Fruit fly (Drosophila melanogaster) whole organism, wandering third instar larva: ENCODE measurements around the gene Bet3.
A peak's percentile ranks its signal among the peaks of the same experiment; 100 is the strongest.

Experiments used
- Abd-B ChIP-seq: fragments of >200 bp; optimal IDR thresholded peaks from 2 replicates; lab custom pipeline; 2017; ENCODE audit warnings: missing biosample characterization, missing genetic modification characterization
- CrebA ChIP-seq: fragments of 200-800 bp; sonication (Bioruptor generic); optimal IDR thresholded peaks from 2 replicates; lab custom pipeline; 2016; ENCODE audit warnings: missing biosample characterization, mild to moderate bottlenecking, missing genetic modification characterization, borderline replicate concordance
- Dif ChIP-seq: fragments of 200-275, 200-300 bp; sonication (Bioruptor generic); optimal IDR thresholded peaks from 2 replicates; lab custom pipeline; 2018; ENCODE audit warnings: missing biosample characterization, missing genetic modification characterization; ENCODE audit not compliant: partially characterized antibody
- GATAd ChIP-seq: sonication (Bioruptor generic); optimal IDR thresholded peaks from 2 replicates; lab custom pipeline; 2016; ENCODE audit warnings: missing biosample characterization, missing genetic modification characterization
- HLH106 ChIP-seq: fragments of 200-800 bp; optimal IDR thresholded peaks from 3 replicates; lab custom pipeline; 2019; ENCODE audit warnings: missing biosample characterization, mild to moderate bottlenecking, missing genetic modification characterization, moderate library complexity
- Hnf4 ChIP-seq: fragments of 200-800 bp; sonication (Bioruptor generic); optimal IDR thresholded peaks from 2 replicates; lab custom pipeline; 2016; ENCODE audit warnings: missing biosample characterization, mild to moderate bottlenecking, missing genetic modification characterization
- Hr78 ChIP-seq: fragments of >200 bp; optimal IDR thresholded peaks from 2 replicates; lab custom pipeline; 2017; ENCODE audit warnings: missing biosample characterization, missing genetic modification characterization
- Hr83 ChIP-seq: fragments of 200-300 bp; sonication (Bioruptor generic); optimal IDR thresholded peaks from 2 replicates; lab custom pipeline; 2016; ENCODE audit warnings: missing biosample characterization, mild to moderate bottlenecking, missing genetic modification characterization, moderate library complexity; ENCODE audit not compliant: poor library complexity, severe bottlenecking
- Jra ChIP-seq: sonication (Bioruptor generic); optimal IDR thresholded peaks from 2 replicates; lab custom pipeline; 2016; ENCODE audit warnings: missing biosample characterization, missing genetic modification characterization
- Mio ChIP-seq: sonication (Bioruptor generic); optimal IDR thresholded peaks from 2 replicates; lab custom pipeline; 2016; ENCODE audit warnings: missing biosample characterization, missing genetic modification characterization
- Myc ChIP-seq: fragments of >200 bp; optimal IDR thresholded peaks from 2 replicates; lab custom pipeline; 2017
- OdsH ChIP-seq: fragments of 200-800 bp; sonication (Bioruptor generic); optimal IDR thresholded peaks from 2 replicates; lab custom pipeline; 2016; ENCODE audit warnings: missing biosample characterization, mild to moderate bottlenecking, missing genetic modification characterization
- Rel ChIP-seq, 2 experiments: fragments of 200-800 bp; sonication (Bioruptor generic) in 1 of 2; optimal IDR thresholded peaks; 2 replicates in 1 of 2; 3 replicates in 1 of 2; lab custom pipeline; 2016 to 2019; ENCODE audit warnings: mild to moderate bottlenecking in 2 of 2, missing biosample characterization in 2 of 2, missing genetic modification characterization in 2 of 2, moderate library complexity in 1 of 2
- Sp1 ChIP-seq: fragments of 200-800 bp; sonication (Bioruptor generic); optimal IDR thresholded peaks from 3 replicates; lab custom pipeline; 2019; ENCODE audit warnings: missing biosample characterization, mild to moderate bottlenecking, missing genetic modification characterization, moderate library complexity
- Vsx2 ChIP-seq: fragments of 200-300, 225-300 bp; sonication (Bioruptor generic); optimal IDR thresholded peaks from 2 replicates; lab custom pipeline; 2018; ENCODE audit warnings: missing biosample characterization, missing genetic modification characterization; ENCODE audit not compliant: partially characterized antibody
- br ChIP-seq: fragments of 200-800 bp; sonication (Bioruptor generic); optimal IDR thresholded peaks from 2 replicates; lab custom pipeline; 2016; ENCODE audit warnings: missing biosample characterization, missing genetic modification characterization
- brk ChIP-seq: fragments of 200-800 bp; sonication (Bioruptor generic); optimal IDR thresholded peaks from 2 replicates; lab custom pipeline; 2016; ENCODE audit warnings: missing biosample characterization, mild to moderate bottlenecking, missing genetic modification characterization
- dl ChIP-seq, 2 experiments: fragments of 175-275, 200-275 bp in 1 of 2; fragments of 200-275 bp in 1 of 2; sonication (Bioruptor generic); optimal IDR thresholded peaks; lab custom pipeline; 2018; ENCODE audit warnings: mild to moderate bottlenecking in 2 of 2, missing biosample characterization in 2 of 2, missing genetic modification characterization in 2 of 2, moderate library complexity in 2 of 2; ENCODE audit not compliant: partially characterized antibody in 2 of 2, insufficient read depth in 1 of 2
- dsf ChIP-seq: sonication (Bioruptor generic); optimal IDR thresholded peaks from 2 replicates; lab custom pipeline; 2016; ENCODE audit warnings: missing biosample characterization, missing genetic modification characterization, borderline replicate concordance
- ey ChIP-seq: fragments of 200-800 bp; sonication (Bioruptor generic); optimal IDR thresholded peaks from 2 replicates; lab custom pipeline; 2016; ENCODE audit warnings: missing biosample characterization, missing genetic modification characterization
- foxo ChIP-seq, 2 experiments: fragments of 200-800 bp; sonication (Bioruptor generic); optimal IDR thresholded peaks; 2 replicates in 1 of 2; 3 replicates in 1 of 2; lab custom pipeline; 2016 to 2017; ENCODE audit warnings: missing biosample characterization in 2 of 2, missing genetic modification characterization in 2 of 2
- h ChIP-seq: fragments of 200-800 bp; sonication (Bioruptor generic); optimal IDR thresholded peaks from 3 replicates; lab custom pipeline; 2016; ENCODE audit warnings: missing biosample characterization, mild to moderate bottlenecking, missing genetic modification characterization
- jim ChIP-seq: fragments of 175-275, 200-325 bp; sonication (Bioruptor generic); optimal IDR thresholded peaks from 2 replicates; lab custom pipeline; 2016; ENCODE audit warnings: missing biosample characterization, mild to moderate bottlenecking, missing genetic modification characterization
- pan ChIP-seq: fragments of >200 bp; optimal IDR thresholded peaks from 2 replicates; lab custom pipeline; 2017
- psq ChIP-seq: fragments of 200-800 bp; sonication (Bioruptor generic); optimal IDR thresholded peaks from 3 replicates; lab custom pipeline; 2017; ENCODE audit warnings: missing biosample characterization, mild to moderate bottlenecking, missing genetic modification characterization, moderate library complexity
- rgr ChIP-seq: fragments of 200-800 bp; sonication (Bioruptor generic); optimal IDR thresholded peaks from 3 replicates; lab custom pipeline; 2016; ENCODE audit warnings: missing biosample characterization, mild to moderate bottlenecking, missing genetic modification characterization
- sage ChIP-seq: fragments of 200-800 bp; sonication (Bioruptor generic); optimal IDR thresholded peaks from 2 replicates; lab custom pipeline; 2016; ENCODE audit warnings: missing biosample characterization, mild to moderate bottlenecking, missing genetic modification characterization
- tai ChIP-seq: sonication (Bioruptor generic); optimal IDR thresholded peaks from 2 replicates; lab custom pipeline; 2016; ENCODE audit warnings: missing biosample characterization, missing genetic modification characterization
- usp ChIP-seq: fragments of >200 bp; optimal IDR thresholded peaks from 2 replicates; lab custom pipeline; 2017; ENCODE audit warnings: missing biosample characterization, missing genetic modification characterization
- woc ChIP-seq: sonication (Bioruptor generic); optimal IDR thresholded peaks from 2 replicates; lab custom pipeline; 2016; ENCODE audit warnings: missing biosample characterization, mild to moderate bottlenecking, missing genetic modification characterization

Gene Bet3

dm6 chr3L:9441907-9442479, at the start of gene Bet3, which contains the start of gene Nf-YA:
TSS of gene Bet3 (minus strand) at chr3L:9442267.
TSS of gene Nf-YA (minus strand) at chr3L:9442267.
- TF ChIP-seq GATAd (GFP tag; lab: Kevin White, UChicago) (no peak), Dif (GFP tag; lab: Kevin White, UChicago) (no peak), Vsx2 (GFP tag; lab: Kevin White, UChicago) (no peak), dsf (GFP tag; lab: Kevin White, UChicago) (peak; percentile 3), Hr83 (GFP tag; lab: Kevin White, UChicago) (peak; percentile 80), HLH106 (peak; percentile 39), woc (GFP tag; lab: Kevin White, UChicago) (peak; percentile 41), foxo (GFP tag; optimal IDR thresholded peaks at IDR 0.05; lab: Kevin White, UChicago) (peak in 1 of 2 experiments; percentile 56), Sp1 (peak; percentile 36), Jra (GFP tag; lab: Kevin White, UChicago) (peak; percentile 64), rgr (GFP tag; lab: Kevin White, UChicago) (peak; percentile 58), h (peak; percentile 9), sage (no peak), Rel (GFP tag; optimal IDR thresholded peaks at IDR 0.05; lab: Kevin White, UChicago) (no peak), Rel (tag; optimal IDR thresholded peaks at IDR 0.05; lab: Kevin White, UChicago) (peak; percentile 52), Myc (lab: Kevin White, UChicago) (no peak), CrebA (GFP tag; lab: Kevin White, UChicago) (no peak), jim (GFP tag; lab: Kevin White, UChicago) (no peak), Hnf4 (GFP tag; lab: Kevin White, UChicago) (peak; percentile 34)

DNA sequence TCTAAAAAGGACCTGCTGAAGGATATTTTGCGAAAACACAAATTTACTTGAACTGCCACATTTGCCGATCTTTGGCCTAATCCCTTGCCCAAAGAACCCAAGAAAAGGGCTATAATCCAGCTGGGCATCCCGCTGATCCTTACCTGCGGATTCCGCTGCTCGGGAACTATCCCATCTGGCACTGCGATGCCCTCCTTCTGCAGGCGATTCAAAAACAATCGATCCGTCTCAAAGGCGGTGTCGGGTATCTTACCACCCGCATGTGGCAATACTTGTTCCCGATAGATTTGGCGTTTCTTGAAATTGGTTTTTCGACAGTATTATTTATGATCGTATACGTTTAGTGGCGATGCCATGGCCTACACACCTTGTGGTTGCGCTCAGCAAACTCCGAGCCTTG, 49.3 kb upstream of the Bet3 start:
- TF ChIP-seq Vsx2 (GFP tag; lab: Kevin White, UChicago) = no peak
- TF ChIP-seq rgr (GFP tag; lab: Kevin White, UChicago) = no peak
- no peak for TF ChIP-seq h
- no peak for TF ChIP-seq GATAd (GFP tag; lab: Kevin White, UChicago)
- TF ChIP-seq foxo (GFP tag; optimal IDR thresholded peaks at IDR 0.05; lab: Kevin White, UChicago) = no peak
- no peak for TF ChIP-seq Rel (GFP tag; optimal IDR thresholded peaks at IDR 0.05; lab: Kevin White, UChicago)
- TF ChIP-seq Rel (tag; optimal IDR thresholded peaks at IDR 0.05; lab: Kevin White, UChicago) = no peak
- TF ChIP-seq dl (GFP tag; optimal IDR thresholded peaks at IDR 0.05; lab: Kevin White, UChicago; ENCODE audit: insufficient read depth in 1 of 2, partially characterized antibody in 2 of 2) = no peak
- no peak for TF ChIP-seq usp (GFP tag; lab: Kevin White, UChicago)
- TF ChIP-seq Mio (GFP tag; lab: Kevin White, UChicago) = no peak
- no peak for TF ChIP-seq brk

DNA sequence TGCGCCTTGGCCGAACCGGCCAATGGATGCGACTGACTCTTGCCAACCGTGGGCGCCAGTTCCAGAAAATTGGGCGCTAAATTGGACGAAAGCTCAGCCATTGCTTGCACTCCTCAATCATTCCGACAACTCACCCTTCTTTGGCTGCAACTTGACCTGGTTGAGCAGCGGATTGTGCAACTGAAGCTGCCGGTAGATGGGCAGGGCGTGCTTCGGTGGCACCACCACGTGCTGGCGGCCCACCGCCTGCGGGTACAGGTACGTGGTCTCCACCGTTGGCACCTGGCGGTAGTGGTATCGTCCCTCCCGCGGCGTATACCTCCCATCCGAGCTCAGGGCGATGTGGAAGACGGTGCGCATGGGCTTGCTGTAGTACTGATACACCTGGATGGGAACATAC, 48.4 kb upstream of the Bet3 start:
- TF ChIP-seq usp (GFP tag; lab: Kevin White, UChicago) = no peak
- TF ChIP-seq pan (lab: Kevin White, UChicago) = no peak
- TF ChIP-seq Rel (GFP tag; optimal IDR thresholded peaks at IDR 0.05; lab: Kevin White, UChicago) = no peak
- no peak for TF ChIP-seq Rel (tag; optimal IDR thresholded peaks at IDR 0.05; lab: Kevin White, UChicago)
- TF ChIP-seq Jra (GFP tag; lab: Kevin White, UChicago) = no peak
- no peak for TF ChIP-seq OdsH

DNA sequence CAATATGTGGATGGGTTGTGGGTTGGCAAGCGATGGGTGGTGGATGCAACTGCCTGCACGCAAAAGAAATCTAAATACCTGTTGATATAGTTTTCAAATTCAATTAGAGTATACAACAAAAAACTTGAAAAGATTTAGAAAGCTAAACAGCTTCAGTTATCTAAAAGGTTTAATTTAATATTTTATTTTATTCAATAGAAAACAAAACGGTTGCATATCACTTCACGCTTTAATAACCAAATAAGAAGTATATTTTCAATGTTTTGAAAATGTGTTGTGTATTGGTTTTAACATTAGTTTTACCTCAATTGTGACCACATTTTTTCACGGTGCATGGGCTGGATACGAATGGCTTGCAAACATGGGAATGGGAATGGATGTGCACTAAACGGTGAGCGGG, 47.6 kb upstream of the Bet3 start:
- no peak for TF ChIP-seq woc (GFP tag; lab: Kevin White, UChicago)
- no peak for TF ChIP-seq h
- no peak for TF ChIP-seq Dif (GFP tag; lab: Kevin White, UChicago)
- no peak for TF ChIP-seq Abd-B (GFP tag; lab: Kevin White, UChicago)
- no peak for TF ChIP-seq Hr83 (GFP tag; lab: Kevin White, UChicago)
- TF ChIP-seq sage = no peak
- no peak for TF ChIP-seq usp (GFP tag; lab: Kevin White, UChicago)
- no peak for TF ChIP-seq tai (GFP tag; lab: Kevin White, UChicago)
- TF ChIP-seq Myc (lab: Kevin White, UChicago) = no peak
- no peak for TF ChIP-seq GATAd (GFP tag; lab: Kevin White, UChicago)
- TF ChIP-seq Hnf4 (GFP tag; lab: Kevin White, UChicago) = no peak
- no peak for TF ChIP-seq br (GFP tag; lab: Kevin White, UChicago)
- TF ChIP-seq ey (GFP tag; lab: Kevin White, UChicago) = no peak
- TF ChIP-seq pan (lab: Kevin White, UChicago) = no peak
- no peak for TF ChIP-seq psq (GFP tag; lab: Kevin White, UChicago)
- no peak for TF ChIP-seq brk
- no peak for TF ChIP-seq Hr78
- TF ChIP-seq dsf (GFP tag; lab: Kevin White, UChicago) = no peak
